Fruit fly (Drosophila melanogaster) whole organism, embryonic: ENCODE data around the gene CG5986.

Experiments used
- Bgb ChIP-seq: fragments of 200-800 bp; sonication (Bioruptor generic); IDR thresholded peaks from 2 replicates; pipeline ENCODE4 v1.3.6; 2022; ENCODE audit warnings: missing biosample characterization, missing genetic modification characterization; ENCODE audit not compliant: partially characterized antibody
- CG10366 ChIP-seq: fragments of 200-800 bp; sonication (Bioruptor generic); IDR thresholded peaks from 2 replicates; pipeline ENCODE4 v1.3.6; 2022; ENCODE audit warnings: missing biosample characterization, missing genetic modification characterization
- CG10959 ChIP-seq: fragments of 200-800 bp; sonication (Bioruptor generic); IDR thresholded peaks from 2 replicates; pipeline ENCODE4 v1.3.6; 2022; ENCODE audit warnings: missing biosample characterization, missing genetic modification characterization
- CG12104 ChIP-seq: fragments of 200-800 bp; sonication (Bioruptor generic); optimal IDR thresholded peaks from 3 replicates; lab custom pipeline; 2016; ENCODE audit warnings: missing biosample characterization, missing genetic modification characterization
- CG12744 ChIP-seq: fragments of 200-800 bp; sonication (Bioruptor generic); optimal IDR thresholded peaks from 2 replicates; lab custom pipeline; 2016; ENCODE audit warnings: missing biosample characterization, missing genetic modification characterization
- CG13123 ChIP-seq: fragments of 200-800 bp; sonication (Bioruptor generic); optimal IDR thresholded peaks from 2 replicates; lab custom pipeline; 2016; ENCODE audit warnings: missing biosample characterization, missing genetic modification characterization
- CG13287 ChIP-seq: fragments of 200-800 bp; sonication (Bioruptor generic); IDR thresholded peaks from 2 replicates; pipeline ENCODE4 v1.3.6; 2022; ENCODE audit warnings: missing biosample characterization, missing genetic modification characterization; ENCODE audit not compliant: partially characterized antibody
- CG14667 ChIP-seq: fragments of 200-800 bp; sonication (Bioruptor generic); IDR thresholded peaks from 2 replicates; pipeline ENCODE4 v1.3.6; 2022; ENCODE audit warnings: missing biosample characterization, missing genetic modification characterization
- CG15479 ChIP-seq: fragments of 200-800 bp; sonication (Bioruptor generic); optimal IDR thresholded peaks from 3 replicates; lab custom pipeline; 2019; ENCODE audit warnings: missing biosample characterization, mild to moderate bottlenecking, missing genetic modification characterization, moderate library complexity
- CG16779 ChIP-seq: fragments of 200-800 bp; sonication (Bioruptor generic); IDR thresholded peaks from 2 replicates; pipeline ENCODE4 v1.3.6; 2022; ENCODE audit warnings: missing biosample characterization, missing genetic modification characterization
- CG16813 ChIP-seq: fragments of 200-800 bp; sonication (Bioruptor generic); IDR thresholded peaks from 3 replicates; pipeline ENCODE4 v1.3.6; 2022; ENCODE audit warnings: missing biosample characterization, missing genetic modification characterization; ENCODE audit not compliant: partially characterized antibody
- CG17612 ChIP-seq: fragments of 200-800 bp; sonication (Bioruptor generic); IDR thresholded peaks from 2 replicates; pipeline ENCODE4 v1.3.6; 2022; ENCODE audit warnings: missing biosample characterization, missing genetic modification characterization
- CG18011 ChIP-seq: fragments of 200-800 bp; sonication (Bioruptor generic); optimal IDR thresholded peaks from 2 replicates; lab custom pipeline; 2017; ENCODE audit warnings: missing biosample characterization, missing genetic modification characterization, mild to moderate bottlenecking, moderate library complexity, missing genotype
- CG18476 ChIP-seq: fragments of 200-800 bp; sonication (Bioruptor generic); optimal IDR thresholded peaks from 2 replicates; lab custom pipeline; 2016; ENCODE audit warnings: missing biosample characterization, mild to moderate bottlenecking, missing genetic modification characterization
- CG31365 ChIP-seq: fragments of 200-800 bp; sonication (Bioruptor generic); optimal IDR thresholded peaks from 2 replicates; lab custom pipeline; 2018; ENCODE audit warnings: missing biosample characterization, mild to moderate bottlenecking, missing genetic modification characterization
- CG3838 ChIP-seq: fragments of 200-800 bp; sonication (Bioruptor generic); optimal IDR thresholded peaks from 3 replicates; lab custom pipeline; 2016; ENCODE audit warnings: missing biosample characterization, missing genetic modification characterization
- CG4820 ChIP-seq: fragments of 200-800 bp; sonication (Bioruptor generic); optimal IDR thresholded peaks from 3 replicates; lab custom pipeline; 2016; ENCODE audit warnings: missing biosample characterization, missing genetic modification characterization
- CG5245 ChIP-seq: fragments of 200-800 bp; sonication (Bioruptor generic); optimal IDR thresholded peaks from 3 replicates; lab custom pipeline; 2016; ENCODE audit warnings: missing biosample characterization, missing genetic modification characterization
- CG8388 ChIP-seq: fragments of 200-800 bp; sonication (Bioruptor generic); optimal IDR thresholded peaks from 2 replicates; lab custom pipeline; 2019; ENCODE audit warnings: missing biosample characterization, mild to moderate bottlenecking, missing genetic modification characterization, moderate library complexity
- CG9727 ChIP-seq: fragments of 200-800 bp; sonication (Bioruptor generic); optimal IDR thresholded peaks from 3 replicates; lab custom pipeline; 2017; ENCODE audit warnings: missing biosample characterization, mild to moderate bottlenecking, missing genetic modification characterization
- Camta ChIP-seq: fragments of 200-800 bp; sonication (Bioruptor generic); optimal IDR thresholded peaks from 2 replicates; lab custom pipeline; 2016; ENCODE audit warnings: missing biosample characterization, missing genetic modification characterization
- Deaf1 ChIP-seq: fragments of 200-800 bp; optimal IDR thresholded peaks from 3 replicates; lab custom pipeline; 2019; ENCODE audit warnings: missing biosample characterization, mild to moderate bottlenecking, missing genetic modification characterization, moderate library complexity
- Ets97D ChIP-seq: fragments of 200-800 bp; sonication (Bioruptor generic); optimal IDR thresholded peaks from 3 replicates; lab custom pipeline; 2016; ENCODE audit warnings: missing biosample characterization, missing genetic modification characterization
- Gsc ChIP-seq: fragments of 200-800 bp; sonication (Bioruptor generic); IDR thresholded peaks from 2 replicates; pipeline ENCODE4 v1.3.6; 2022; ENCODE audit warnings: missing biosample characterization, missing genetic modification characterization
- HmgZ ChIP-seq: fragments of 200-800 bp; sonication (Bioruptor generic); optimal IDR thresholded peaks from 2 replicates; lab custom pipeline; 2018; ENCODE audit warnings: missing biosample characterization, mild to moderate bottlenecking, missing genetic modification characterization
- NK7.1 ChIP-seq: fragments of 200-800 bp; sonication (Bioruptor generic); optimal IDR thresholded peaks from 3 replicates; lab custom pipeline; 2016; ENCODE audit warnings: missing biosample characterization, missing genetic modification characterization
- Sox100B ChIP-seq: fragments of 200-800 bp; sonication (Bioruptor generic); optimal IDR thresholded peaks from 3 replicates; lab custom pipeline; 2018; ENCODE audit warnings: missing biosample characterization, mild to moderate bottlenecking, missing genetic modification characterization
- ac ChIP-seq: fragments of 200-800 bp; sonication (Bioruptor generic); optimal IDR thresholded peaks from 3 replicates; lab custom pipeline; 2017; ENCODE audit warnings: missing biosample characterization, mild to moderate bottlenecking, missing genetic modification characterization
- az2 ChIP-seq: fragments of 200-800 bp; sonication (Bioruptor generic); optimal IDR thresholded peaks from 3 replicates; lab custom pipeline; 2016; ENCODE audit warnings: missing biosample characterization, missing genetic modification characterization
- btn ChIP-seq: fragments of 200-800 bp; sonication (Bioruptor generic); optimal IDR thresholded peaks from 2 replicates; lab custom pipeline; 2016; ENCODE audit warnings: missing biosample characterization, missing genetic modification characterization
- caup ChIP-seq: fragments of 200-800 bp; sonication (Bioruptor generic); optimal IDR thresholded peaks from 3 replicates; lab custom pipeline; 2017; ENCODE audit warnings: missing biosample characterization, mild to moderate bottlenecking, missing genetic modification characterization, moderate library complexity; ENCODE audit not compliant: severe bottlenecking
- chm ChIP-seq: fragments of 200-800 bp; sonication (Bioruptor generic); IDR thresholded peaks from 2 replicates; pipeline ENCODE4 v1.3.6; 2022; ENCODE audit warnings: missing biosample characterization, missing genetic modification characterization
- crp ChIP-seq, 2 experiments: fragments of 200-800 bp; sonication (Bioruptor generic); optimal IDR thresholded peaks; 2 replicates in 1 of 2; 3 replicates in 1 of 2; lab custom pipeline; 2017; ENCODE audit warnings: missing biosample characterization in 2 of 2, missing genetic modification characterization in 2 of 2, mild to moderate bottlenecking in 1 of 2, moderate library complexity in 1 of 2
- gem ChIP-seq: fragments of 200-800 bp; sonication (Bioruptor generic); optimal IDR thresholded peaks from 2 replicates; lab custom pipeline; 2019; ENCODE audit warnings: missing biosample characterization, mild to moderate bottlenecking, missing genetic modification characterization, moderate library complexity
- hkb ChIP-seq, 2 experiments: fragments of 200-800 bp in 1 of 2; fragments of >200 bp in 1 of 2; sonication (Bioruptor generic) in 1 of 2; IDR thresholded peaks in 1 of 2; optimal IDR thresholded peaks in 1 of 2; 2 replicates each; pipeline versions ENCODE4 v1.3.6 to Lab custom; 2017 to 2022; ENCODE audit warnings: missing biosample characterization in 1 of 2, missing genetic modification characterization in 1 of 2
- ind ChIP-seq: fragments of 200-800 bp; sonication (Bioruptor generic); optimal IDR thresholded peaks from 3 replicates; lab custom pipeline; 2016; ENCODE audit warnings: missing biosample characterization, missing genetic modification characterization
- jumu ChIP-seq: fragments of 200-800 bp; sonication (Bioruptor generic); optimal IDR thresholded peaks from 3 replicates; lab custom pipeline; 2016; ENCODE audit warnings: missing biosample characterization, missing genetic modification characterization
- lov ChIP-seq, 2 experiments: fragments of 200-800 bp in 1 of 2; fragments of >200 bp in 1 of 2; sonication (Bioruptor generic) in 1 of 2; IDR thresholded peaks in 1 of 2; optimal IDR thresholded peaks in 1 of 2; 2 replicates in 1 of 2; 3 replicates in 1 of 2; pipeline versions ENCODE4 v1.3.6 to Lab custom; 2017 to 2022; ENCODE audit warnings: missing biosample characterization in 1 of 2, missing genetic modification characterization in 1 of 2
- nmo ChIP-seq: fragments of 200-800 bp; sonication (Bioruptor generic); optimal IDR thresholded peaks from 2 replicates; lab custom pipeline; 2018; ENCODE audit warnings: missing biosample characterization, mild to moderate bottlenecking, missing genetic modification characterization, moderate library complexity
- oc ChIP-seq: fragments of 200-800 bp; sonication (Bioruptor generic); optimal IDR thresholded peaks from 2 replicates; lab custom pipeline; 2018; ENCODE audit warnings: missing biosample characterization, mild to moderate bottlenecking, missing genetic modification characterization, moderate library complexity
- pum ChIP-seq: fragments of 200-800 bp; sonication (Bioruptor generic); optimal IDR thresholded peaks from 2 replicates; lab custom pipeline; 2016; ENCODE audit warnings: missing biosample characterization, missing genetic modification characterization
- repo ChIP-seq: fragments of 200-800 bp; sonication (Bioruptor generic); optimal IDR thresholded peaks from 2 replicates; lab custom pipeline; 2016; ENCODE audit warnings: missing biosample characterization, missing genetic modification characterization
- ro ChIP-seq: fragments of 200-800 bp; sonication (Bioruptor generic); IDR thresholded peaks from 2 replicates; pipeline ENCODE4 v1.3.6; 2022; ENCODE audit warnings: missing biosample characterization, missing genetic modification characterization
- row ChIP-seq: fragments of 200-800 bp; sonication (Bioruptor generic); IDR thresholded peaks from 3 replicates; pipeline ENCODE4 v1.3.6; 2022; ENCODE audit warnings: missing biosample characterization, missing genetic modification characterization
- sima ChIP-seq: fragments of 200-800 bp; sonication (Bioruptor generic); optimal IDR thresholded peaks from 2 replicates; lab custom pipeline; 2016; ENCODE audit warnings: missing biosample characterization, missing genetic modification characterization
- sisA ChIP-seq: fragments of 200-800 bp; sonication (Bioruptor generic); IDR thresholded peaks from 2 replicates; pipeline ENCODE4 v1.3.6; 2022; ENCODE audit warnings: missing biosample characterization, missing genetic modification characterization
- slbo ChIP-seq: fragments of 200-800 bp; sonication (Bioruptor generic); IDR thresholded peaks from 2 replicates; pipeline ENCODE4 v1.3.6; 2022; ENCODE audit warnings: missing biosample characterization, missing genetic modification characterization
- toy ChIP-seq: fragments of 200-800 bp; sonication (Bioruptor generic); IDR thresholded peaks from 2 replicates; pipeline ENCODE4 v1.3.6; 2022; ENCODE audit warnings: missing biosample characterization, missing genetic modification characterization
- wor ChIP-seq: fragments of 200-800 bp; sonication (Bioruptor generic); IDR thresholded peaks from 2 replicates; pipeline ENCODE4 v1.3.6; 2022; ENCODE audit warnings: missing biosample characterization, missing genetic modification characterization

CG5986 gene

DNA sequence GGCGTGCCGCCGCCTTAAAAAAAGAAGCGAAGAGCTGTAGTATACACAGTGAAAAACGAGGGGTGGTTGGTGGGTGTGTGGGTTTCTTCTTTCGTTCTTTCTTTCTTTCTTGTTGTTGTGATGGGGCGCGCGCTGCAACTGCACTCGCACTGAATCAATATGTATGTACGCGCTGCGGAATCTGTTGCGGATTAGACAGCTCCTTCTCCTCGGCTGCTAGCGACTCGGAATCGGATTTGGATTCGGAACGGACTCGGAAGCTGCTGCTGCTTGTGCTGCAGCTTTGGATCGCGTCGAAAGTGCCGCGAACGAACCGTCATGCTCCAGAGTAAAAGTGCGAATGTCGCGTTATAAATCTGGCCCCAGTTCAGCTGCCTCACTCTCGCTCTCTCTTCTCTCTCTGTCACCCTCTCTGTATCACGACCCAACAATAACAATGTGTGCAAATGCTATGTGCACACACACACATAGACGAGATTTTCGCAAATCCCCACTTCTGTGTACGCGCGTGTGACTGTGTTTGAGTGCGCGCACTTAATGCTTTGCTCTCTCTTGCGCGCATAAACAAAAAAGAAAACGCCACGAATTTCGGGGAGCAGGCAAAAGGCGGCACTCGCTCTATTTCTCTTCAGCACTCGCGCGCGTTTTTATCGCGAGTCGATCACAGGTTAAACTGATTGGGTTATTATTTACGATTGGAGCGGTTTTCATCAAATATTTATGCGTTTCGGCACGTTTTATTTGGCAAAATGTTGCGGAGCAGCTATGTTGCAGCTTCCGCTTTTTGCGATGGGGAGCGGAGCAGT, 16.4 kb upstream of the CG5986 start (continued):
- TF ChIP-seq hkb (optimal IDR thresholded peaks at IDR 0.05; lab: Kevin White, UChicago) (no peak), hkb (GFP tag; IDR thresholded peaks at IDR 0.05; lab: Robert Waterston, UW) (no peak), az2 (GFP tag; lab: Kevin White, UChicago) (no peak), CG13287 (GFP tag; lab: Robert Waterston, UW) (no peak; the same call in 1 of the 2 replicates), sima (GFP tag; lab: Kevin White, UChicago) (no peak), jumu (GFP tag; lab: Kevin White, UChicago) (no peak), repo (no peak), NK7.1 (no peak), CG18476 (GFP tag; lab: Kevin White, UChicago) (no peak), chm (GFP tag; lab: Robert Waterston, UW) (peak; percentile 63), Sox100B (GFP tag; lab: Kevin White, UChicago) (no peak), CG31365 (tag; lab: Kevin White, UChicago) (no peak), CG17612 (GFP tag; lab: Robert Waterston, UW) (no peak), CG16779 (peak; percentile 74), wor (GFP tag; lab: Robert Waterston, UW) (no peak), CG15479 (GFP tag; lab: Kevin White, UChicago) (peak; percentile 53), Camta (GFP tag; lab: Kevin White, UChicago) (no peak), lov (optimal IDR thresholded peaks at IDR 0.05; lab: Kevin White, UChicago) (no peak), lov (GFP tag; IDR thresholded peaks at IDR 0.05; lab: Robert Waterston, UW) (no peak), CG18011 (GFP tag; lab: Kevin White, UChicago) (no peak), CG12744 (GFP tag; lab: Kevin White, UChicago) (no peak), CG14667 (no peak), Gsc (GFP tag; lab: Robert Waterston, UW) (no peak), gem (tag; lab: Kevin White, UChicago) (peak; percentile 7), sisA (GFP tag; lab: Robert Waterston, UW) (no peak), CG4820 (no peak), CG3838 (GFP tag; lab: Kevin White, UChicago) (no peak), CG16813 (no peak), CG10366 (GFP tag; lab: Robert Waterston, UW) (no peak), CG13123 (GFP tag; lab: Kevin White, UChicago) (no peak), CG9727 (GFP tag; lab: Kevin White, UChicago) (peak; percentile 9), oc (tag; lab: Kevin White, UChicago) (no peak), CG10959 (GFP tag; lab: Robert Waterston, UW) (no peak), nmo (no peak), Bgb (no peak), CG12104 (GFP tag; lab: Kevin White, UChicago) (no peak), btn (GFP tag; lab: Kevin White, UChicago) (no peak), CG8388 (GFP tag; lab: Kevin White, UChicago) (no peak), crp (GFP tag; optimal IDR thresholded peaks at IDR 0.05; lab: Kevin White, UChicago) (no peak), CG5245 (GFP tag; lab: Kevin White, UChicago) (no peak), pum (no peak), toy (GFP tag; lab: Robert Waterston, UW) (0 out of 2 replicates have a peak, but pooled peaks have one; percentile 27), ind (no peak), caup (GFP tag; lab: Kevin White, UChicago) (peak; percentile 49), HmgZ (tag; lab: Kevin White, UChicago) (no peak), Deaf1 (peak; percentile 90), slbo (GFP tag; lab: Robert Waterston, UW) (peak; percentile 8; the same call in 1 of the 2 replicates), Ets97D (no peak), ac (GFP tag; lab: Kevin White, UChicago) (no peak), row (peak; percentile 31; the same call in 2 of the 3 replicates), ro (GFP tag; lab: Robert Waterston, UW) (no peak)
